Worm (Caenorhabditis elegans) whole organism, young adult: ENCODE data around the gene E04F6.10.

Source experiments
- C06A6.2 ChIP-seq: fragments of 200-800 bp; sonication (Bioruptor generic); conservative IDR thresholded peaks from 2 replicates; pipeline ENCODE4 v1.3.6; 2022; ENCODE audit warnings: missing genetic modification characterization, missing compliant biosample characterization
- D2030.7 ChIP-seq: fragments of 200-800 bp; sonication (Bioruptor generic); IDR thresholded peaks from 2 replicates; pipeline ENCODE4 v1.3.6; 2022; ENCODE audit warnings: missing genetic modification reagents, missing genetic modification characterization, missing compliant biosample characterization
- F10E7.11 ChIP-seq: sonication (generic microtip); optimal IDR thresholded peaks from 2 replicates; lab custom pipeline; 2017; ENCODE audit warnings: mild to moderate bottlenecking, missing genetic modification characterization, moderate library complexity, missing compliant biosample characterization
- F39B2.1 ChIP-seq: fragments of 200-800 bp; sonication (Bioruptor generic); IDR thresholded peaks from 2 replicates; pipeline ENCODE4 v1.3.6; 2022; ENCODE audit warnings: missing genetic modification reagents, missing genetic modification characterization, missing compliant biosample characterization
- F49E8.2 ChIP-seq: sonication (generic microtip); optimal IDR thresholded peaks from 3 replicates; lab custom pipeline; 2017; ENCODE audit warnings: missing genetic modification characterization, mild to moderate bottlenecking, missing compliant biosample characterization, antibody characterized with exemption, moderate library complexity; ENCODE audit not compliant: insufficient read depth
- F57C9.4 ChIP-seq: sonication (generic microtip); optimal IDR thresholded peaks from 2 replicates; lab custom pipeline; 2017; ENCODE audit warnings: mild to moderate bottlenecking, missing genetic modification characterization, missing compliant biosample characterization
- Y53G8AR.9 ChIP-seq: fragments of 200-800 bp; sonication (Bioruptor generic); conservative IDR thresholded peaks from 2 replicates; pipeline ENCODE4 v1.3.6; 2022; ENCODE audit warnings: missing genetic modification reagents, missing genetic modification characterization, missing compliant biosample characterization
- Y79H2A.3 ChIP-seq: fragments of 200-800 bp; sonication (Bioruptor generic); conservative IDR thresholded peaks from 2 replicates; pipeline ENCODE4 v1.3.6; 2022; ENCODE audit warnings: missing genetic modification reagents, missing genetic modification characterization, missing compliant biosample characterization
- Y95B8A.8 ChIP-seq: fragments of 200-800 bp; sonication (Bioruptor generic); IDR thresholded peaks from 2 replicates; pipeline ENCODE4 v1.3.6; 2022; ENCODE audit warnings: missing genetic modification reagents, missing genetic modification characterization, missing compliant biosample characterization
- ama-1 ChIP-seq, 3 experiments: fragments of 150-350 bp in 1 of 3; sonication (generic microtip) in 2 of 3; optimal IDR thresholded peaks; 2 replicates each; lab custom pipeline; 2014 to 2018; ENCODE audit warnings: missing biosample characterization in 2 of 3, missing genetic modification characterization in 2 of 3, missing genetic modification reagents in 2 of 3
- attf-5 ChIP-seq: fragments of 200-800 bp; sonication (Bioruptor generic); optimal IDR thresholded peaks from 2 replicates; lab custom pipeline; 2018; ENCODE audit warnings: mild to moderate bottlenecking, missing genetic modification characterization, missing compliant biosample characterization
- bed-2 ChIP-seq: fragments of 200-800 bp; sonication (Bioruptor generic); IDR thresholded peaks from 2 replicates; pipeline ENCODE4 v1.3.6; 2022; ENCODE audit warnings: missing genetic modification reagents, missing genetic modification characterization, missing compliant biosample characterization
- ceh-100 ChIP-seq: fragments of 200-800 bp; sonication (Bioruptor generic); IDR thresholded peaks from 2 replicates; pipeline ENCODE4 v1.3.6; 2022; ENCODE audit warnings: missing genetic modification reagents, missing genetic modification characterization, missing compliant biosample characterization
- ceh-27 ChIP-seq: fragments of 200-800 bp; sonication (Bioruptor generic); optimal IDR thresholded peaks from 2 replicates; lab custom pipeline; 2018; ENCODE audit warnings: mild to moderate bottlenecking, missing genetic modification characterization, moderate library complexity, missing compliant biosample characterization
- ceh-58 ChIP-seq: fragments of 200-800 bp; sonication (Bioruptor generic); IDR thresholded peaks from 2 replicates; pipeline ENCODE4 v1.3.6; 2022; ENCODE audit warnings: missing genetic modification characterization, missing compliant biosample characterization
- chd-7 ChIP-seq: sonication (generic microtip); optimal IDR thresholded peaks from 2 replicates; lab custom pipeline; 2016; ENCODE audit warnings: mild to moderate bottlenecking, missing genetic modification characterization, moderate library complexity, missing compliant biosample characterization
- dpl-1 ChIP-seq: fragments of 150-350 bp; optimal IDR thresholded peaks from 2 replicates; lab custom pipeline; 2014; ENCODE audit warnings: missing biosample characterization, missing genetic modification reagents, missing genetic modification characterization
- efl-1 ChIP-seq: fragments of 150-350 bp; optimal IDR thresholded peaks from 2 replicates; lab custom pipeline; 2014; ENCODE audit warnings: missing biosample characterization, missing genetic modification reagents, missing genetic modification characterization
- egrh-3 ChIP-seq: fragments of 200-800 bp; sonication (Bioruptor generic); IDR thresholded peaks from 2 replicates; pipeline ENCODE4 v1.3.6; 2022; ENCODE audit warnings: missing genetic modification reagents, missing genetic modification characterization, missing compliant biosample characterization
- ets-4 ChIP-seq: fragments of 200-800 bp; sonication (Bioruptor generic); optimal IDR thresholded peaks from 2 replicates; lab custom pipeline; 2018; ENCODE audit warnings: mild to moderate bottlenecking, missing genetic modification characterization, missing compliant biosample characterization
- gei-17 ChIP-seq: fragments of 200-800 bp; sonication (Bioruptor generic); optimal IDR thresholded peaks from 2 replicates; lab custom pipeline; 2018; ENCODE audit warnings: mild to moderate bottlenecking, missing genetic modification characterization, missing compliant biosample characterization
- him-1 ChIP-seq: sonication (generic microtip); optimal IDR thresholded peaks from 2 replicates; lab custom pipeline; 2016; ENCODE audit warnings: missing genotype, missing genetic modification reagents, missing genetic modification characterization, missing compliant biosample characterization
- lin-26 ChIP-seq: fragments of 200-800 bp; sonication (Bioruptor generic); IDR thresholded peaks from 2 replicates; pipeline ENCODE4 v1.3.6; 2022; ENCODE audit warnings: missing genetic modification reagents, missing genetic modification characterization, missing compliant biosample characterization
- lin-54 ChIP-seq: fragments of 200-800 bp; sonication (Bioruptor generic); optimal IDR thresholded peaks from 2 replicates; lab custom pipeline; 2018; ENCODE audit warnings: mild to moderate bottlenecking, missing genetic modification characterization, missing compliant biosample characterization
- lir-1 ChIP-seq: fragments of 200-800 bp; sonication (Bioruptor generic); conservative IDR thresholded peaks from 2 replicates; pipeline ENCODE4 v1.3.6; 2022; ENCODE audit warnings: missing genetic modification reagents, missing genetic modification characterization, missing compliant biosample characterization
- lsl-1 ChIP-seq: fragments of 200-800 bp; sonication (Bioruptor generic); optimal IDR thresholded peaks from 2 replicates; lab custom pipeline; 2018; ENCODE audit warnings: mild to moderate bottlenecking, missing genetic modification characterization, moderate library complexity, missing compliant biosample characterization
- lsy-27 ChIP-seq: sonication (generic microtip); optimal IDR thresholded peaks from 2 replicates; lab custom pipeline; 2017; ENCODE audit warnings: missing genetic modification characterization, mild to moderate bottlenecking, missing compliant biosample characterization, antibody characterized with exemption, missing genotype, borderline replicate concordance; ENCODE audit not compliant: insufficient read depth
- madf-6 ChIP-seq: fragments of 200-800 bp; sonication (Bioruptor generic); IDR thresholded peaks from 2 replicates; pipeline ENCODE4 v1.3.6; 2022; ENCODE audit warnings: missing genetic modification reagents, missing genetic modification characterization, missing compliant biosample characterization
- madf-8 ChIP-seq: fragments of 200-800 bp; sonication (Bioruptor generic); conservative IDR thresholded peaks from 2 replicates; pipeline ENCODE4 v1.3.6; 2022; ENCODE audit warnings: missing genetic modification reagents, missing genetic modification characterization, missing compliant biosample characterization
- mel-28 ChIP-seq: sonication (generic microtip); optimal IDR thresholded peaks from 2 replicates; lab custom pipeline; 2016; ENCODE audit warnings: borderline replicate concordance, mild to moderate bottlenecking, missing genetic modification characterization, missing compliant biosample characterization
- mes-4 ChIP-seq: sonication (generic microtip); optimal IDR thresholded peaks from 2 replicates; lab custom pipeline; 2016; ENCODE audit warnings: missing genotype, missing genetic modification characterization, missing compliant biosample characterization
- mxl-1 ChIP-seq: sonication (generic microtip); optimal IDR thresholded peaks from 2 replicates; lab custom pipeline; 2016; ENCODE audit warnings: missing genetic modification characterization, missing compliant biosample characterization
- nfyb-1 ChIP-seq: fragments of 200-800 bp; sonication (Bioruptor generic); IDR thresholded peaks from 2 replicates; pipeline ENCODE4 v1.3.6; 2022; ENCODE audit warnings: missing genetic modification reagents, missing genetic modification characterization, missing compliant biosample characterization
- nhr-179 ChIP-seq: sonication (generic microtip); optimal IDR thresholded peaks from 2 replicates; lab custom pipeline; 2016; ENCODE audit warnings: mild to moderate bottlenecking, missing genetic modification characterization, missing compliant biosample characterization
- nhr-80 ChIP-seq: sonication (generic microtip); optimal IDR thresholded peaks from 2 replicates; lab custom pipeline; 2016; ENCODE audit warnings: missing genetic modification characterization, missing compliant biosample characterization
- nhr-90 ChIP-seq: sonication (generic microtip); optimal IDR thresholded peaks from 2 replicates; lab custom pipeline; 2016; ENCODE audit warnings: missing genotype, mild to moderate bottlenecking, missing genetic modification characterization, missing compliant biosample characterization
- pbrm-1 ChIP-seq: fragments of 200-800 bp; sonication (Bioruptor generic); IDR thresholded peaks from 2 replicates; pipeline ENCODE4 v1.3.6; 2022; ENCODE audit warnings: missing genetic modification reagents, missing genetic modification characterization, missing compliant biosample characterization
- pha-4 ChIP-seq: fragments of 150-350 bp; sonication (generic microtip); optimal IDR thresholded peaks from 2 replicates; lab custom pipeline; 2014; ENCODE audit warnings: missing biosample characterization, missing genetic modification reagents, missing genetic modification characterization
- sea-2 ChIP-seq: fragments of 200-800 bp; sonication (Bioruptor generic); IDR thresholded peaks from 2 replicates; pipeline ENCODE4 v1.3.6; 2022; ENCODE audit warnings: missing genetic modification characterization, missing compliant biosample characterization
- snpc-1.1 ChIP-seq: sonication (generic microtip); optimal IDR thresholded peaks from 2 replicates; lab custom pipeline; 2017; ENCODE audit warnings: missing genetic modification characterization, mild to moderate bottlenecking, missing compliant biosample characterization, antibody characterized with exemption, moderate library complexity, missing genotype, missing genetic modification reagents; ENCODE audit not compliant: insufficient read depth
- snpc-1.3 ChIP-seq: sonication (generic microtip); optimal IDR thresholded peaks from 2 replicates; lab custom pipeline; 2017; ENCODE audit warnings: missing genetic modification characterization, mild to moderate bottlenecking, missing compliant biosample characterization, antibody characterized with exemption, moderate library complexity, missing genotype, missing genetic modification reagents; ENCODE audit not compliant: insufficient read depth
- sptf-2 ChIP-seq: fragments of 200-800 bp; sonication (Bioruptor generic); optimal IDR thresholded peaks from 2 replicates; lab custom pipeline; 2018; ENCODE audit warnings: mild to moderate bottlenecking, missing genetic modification characterization, missing compliant biosample characterization
- tbx-9 ChIP-seq: sonication (generic microtip); optimal IDR thresholded peaks from 2 replicates; lab custom pipeline; 2016; ENCODE audit warnings: borderline replicate concordance, missing genetic modification characterization, inconsistent platforms, missing compliant biosample characterization
- ztf-18 ChIP-seq: sonication (generic microtip); optimal IDR thresholded peaks from 2 replicates; lab custom pipeline; 2016; ENCODE audit warnings: missing genotype, mild to moderate bottlenecking, missing genetic modification characterization, missing compliant biosample characterization
- ztf-22 ChIP-seq: fragments of 200-800 bp; sonication (Bioruptor generic); optimal IDR thresholded peaks from 2 replicates; lab custom pipeline; 2018; ENCODE audit warnings: mild to moderate bottlenecking, missing genetic modification characterization, moderate library complexity, missing compliant biosample characterization
- ztf-6 ChIP-seq: fragments of 200-800 bp; sonication (Bioruptor generic); IDR thresholded peaks from 2 replicates; pipeline ENCODE4 v1.3.6; 2022; ENCODE audit warnings: missing genetic modification reagents, missing genetic modification characterization, missing compliant biosample characterization

E04F6.10 gene

ce11 chrII:7200051-7200599, 16.8 kb downstream of the E04F6.10 start, which contains the start of gene pcrg-1 (continued):
- TF ChIP-seq Y79H2A.3 (GFP tag; lab: Robert Waterston, UW), result no peak
- no peak for TF ChIP-seq gei-17
- TF ChIP-seq nfyb-1, result peak; percentile 84
- peak; percentile 81 for TF ChIP-seq madf-6 (GFP tag; lab: Robert Waterston, UW)
- TF ChIP-seq lir-1 (GFP tag; lab: Robert Waterston, UW), result 0 out of 2 replicates have a peak, but pooled peaks have one; percentile 40
- peak; percentile 73 for TF ChIP-seq ets-4 (GFP tag; lab: Kevin White, UChicago)
- TF ChIP-seq C06A6.2 (GFP tag; lab: Robert Waterston, UW), result peak; percentile 69; the same call in 1 of the 2 replicates
- TF ChIP-seq nhr-179 (tag; lab: Kevin White, UChicago), result no peak
- TF ChIP-seq him-1 (tag; lab: Kevin White, UChicago), result peak; percentile 63
- peak; percentile 58; the same call in 1 of the 2 replicates for TF ChIP-seq egrh-3 (GFP tag; lab: Robert Waterston, UW)
- peak; percentile 84 for TF ChIP-seq ztf-18 (tag; lab: Kevin White, UChicago)
- peak; percentile 76 for TF ChIP-seq lin-54
- TF ChIP-seq F57C9.4 (tag; lab: Kevin White, UChicago), result peak; percentile 10
- peak; percentile 83 for TF ChIP-seq mes-4
- TF ChIP-seq ztf-22, result peak; percentile 52
- TF ChIP-seq dpl-1 (GFP tag; lab: Kevin White, UChicago), result no peak
- TF ChIP-seq attf-5 (GFP tag; lab: Kevin White, UChicago), result peak; percentile 70
- peak; percentile 95 for TF ChIP-seq snpc-1.1 (tag; lab: Kevin White, UChicago)
- peak; percentile 90 for TF ChIP-seq nhr-90
- peak; percentile 53 for TF ChIP-seq madf-8 (GFP tag; lab: Robert Waterston, UW)
- peak; percentile 47; the same call in 1 of the 2 replicates for TF ChIP-seq ztf-6 (GFP tag; lab: Robert Waterston, UW)
- peak; percentile 50 for TF ChIP-seq lsy-27
- TF ChIP-seq Y95B8A.8, result peak; percentile 51; the same call in 1 of the 2 replicates
- peak; percentile 72; the same call in 1 of the 2 replicates for TF ChIP-seq sea-2
- no peak for TF ChIP-seq efl-1
- peak; percentile 82 for TF ChIP-seq sptf-2 (GFP tag; lab: Kevin White, UChicago)
- peak; percentile 73 for TF ChIP-seq ceh-100 (GFP tag; lab: Robert Waterston, UW)
- no peak for TF ChIP-seq mel-28 (tag; lab: Kevin White, UChicago)
- TF ChIP-seq lsl-1 (GFP tag; lab: Kevin White, UChicago), result peak; percentile 70
- peak; percentile 93 for TF ChIP-seq chd-7 (tag; lab: Kevin White, UChicago)
- no peak for TF ChIP-seq ama-1 (optimal IDR thresholded peaks at IDR 0.05; lab: Kevin White, UChicago)
- peak; percentile 43 to 86 for TF ChIP-seq ama-1 (GFP tag; optimal IDR thresholded peaks at IDR 0.05; lab: Kevin White, UChicago)
- peak; percentile 4 for TF ChIP-seq F10E7.11
- TF ChIP-seq lin-26 (GFP tag; lab: Robert Waterston, UW), result peak; percentile 95
- peak; percentile 78 for TF ChIP-seq D2030.7
- TF ChIP-seq nhr-80 (tag; lab: Kevin White, UChicago), result peak; percentile 45
- peak; percentile 76 for TF ChIP-seq F49E8.2 (tag; lab: Kevin White, UChicago)
- 0 out of 2 replicates have a peak, but pooled peaks have one; percentile 7 for TF ChIP-seq ceh-58 (GFP tag; lab: Robert Waterston, UW)
- peak; percentile 80 for TF ChIP-seq mxl-1 (tag; lab: Kevin White, UChicago)
- TF ChIP-seq pbrm-1, result no peak; the same call in 1 of the 2 replicates
- TF ChIP-seq snpc-1.3 (tag; lab: Kevin White, UChicago), result peak; percentile 79
- 0 out of 2 replicates have a peak, but pooled peaks have one; percentile 11 for TF ChIP-seq F39B2.1 (GFP tag; lab: Robert Waterston, UW)
- no peak for TF ChIP-seq tbx-9 (tag; lab: Kevin White, UChicago)
- TF ChIP-seq bed-2 (GFP tag; lab: Robert Waterston, UW), result peak; percentile 75; the same call in 1 of the 2 replicates
- no peak for TF ChIP-seq pha-4 (tag; lab: Kevin White, UChicago)
- peak; percentile 80 for TF ChIP-seq Y53G8AR.9 (GFP tag; lab: Robert Waterston, UW)
- peak; percentile 89 for TF ChIP-seq ceh-27 (GFP tag; lab: Kevin White, UChicago)
